Fruit fly (Drosophila melanogaster) whole organism, embryonic: Measurements from ENCODE around the gene Enoph.

ENCODE experiments used
- CG11696 ChIP-seq: fragments of 200-800 bp; sonication (Bioruptor generic); IDR thresholded peaks from 2 replicates; pipeline ENCODE4 v1.3.6; 2022; ENCODE audit warnings: missing biosample characterization, missing genetic modification characterization
- CG14667 ChIP-seq: fragments of 200-800 bp; sonication (Bioruptor generic); IDR thresholded peaks from 2 replicates; pipeline ENCODE4 v1.3.6; 2022; ENCODE audit warnings: missing biosample characterization, missing genetic modification characterization
- CG2712 ChIP-seq: fragments of 200-800 bp; optimal IDR thresholded peaks from 3 replicates; lab custom pipeline; 2019; ENCODE audit warnings: missing biosample characterization, mild to moderate bottlenecking, missing genetic modification characterization, moderate library complexity
- Oli ChIP-seq: fragments of 200-800 bp; sonication (Bioruptor generic); optimal IDR thresholded peaks from 2 replicates; lab custom pipeline; 2018; ENCODE audit warnings: missing biosample characterization, mild to moderate bottlenecking, missing genetic modification characterization, moderate library complexity
- Six4 ChIP-seq: fragments of 200-800 bp; sonication (Bioruptor generic); optimal IDR thresholded peaks from 2 replicates; lab custom pipeline; 2016; ENCODE audit warnings: missing biosample characterization, missing genetic modification characterization
- br ChIP-seq: fragments of >200 bp; optimal IDR thresholded peaks from 2 replicates; lab custom pipeline; 2017
- lola ChIP-seq, 3 experiments: fragments of >200 bp in 2 of 3; fragments of 200-800 bp in 1 of 3; sonication (Bioruptor generic) in 1 of 3; optimal IDR thresholded peaks; 2 replicates each; lab custom pipeline; 2017 to 2019; ENCODE audit warnings: missing biosample characterization in 3 of 3, missing genetic modification characterization in 3 of 3, mild to moderate bottlenecking in 1 of 3, moderate library complexity in 1 of 3
- salm ChIP-seq: fragments of 200-800 bp; sonication (Bioruptor generic); optimal IDR thresholded peaks from 2 replicates; lab custom pipeline; 2018; ENCODE audit warnings: missing biosample characterization, mild to moderate bottlenecking, missing genetic modification characterization
- schlank ChIP-seq: fragments of 200-800 bp; sonication (Bioruptor generic); optimal IDR thresholded peaks from 2 replicates; lab custom pipeline; 2018; ENCODE audit warnings: missing biosample characterization, mild to moderate bottlenecking, missing genetic modification characterization
- unpg ChIP-seq: fragments of 200-800 bp; sonication (Bioruptor generic); optimal IDR thresholded peaks from 3 replicates; lab custom pipeline; 2018; ENCODE audit warnings: missing biosample characterization, mild to moderate bottlenecking, missing genetic modification characterization, moderate library complexity

DNA sequence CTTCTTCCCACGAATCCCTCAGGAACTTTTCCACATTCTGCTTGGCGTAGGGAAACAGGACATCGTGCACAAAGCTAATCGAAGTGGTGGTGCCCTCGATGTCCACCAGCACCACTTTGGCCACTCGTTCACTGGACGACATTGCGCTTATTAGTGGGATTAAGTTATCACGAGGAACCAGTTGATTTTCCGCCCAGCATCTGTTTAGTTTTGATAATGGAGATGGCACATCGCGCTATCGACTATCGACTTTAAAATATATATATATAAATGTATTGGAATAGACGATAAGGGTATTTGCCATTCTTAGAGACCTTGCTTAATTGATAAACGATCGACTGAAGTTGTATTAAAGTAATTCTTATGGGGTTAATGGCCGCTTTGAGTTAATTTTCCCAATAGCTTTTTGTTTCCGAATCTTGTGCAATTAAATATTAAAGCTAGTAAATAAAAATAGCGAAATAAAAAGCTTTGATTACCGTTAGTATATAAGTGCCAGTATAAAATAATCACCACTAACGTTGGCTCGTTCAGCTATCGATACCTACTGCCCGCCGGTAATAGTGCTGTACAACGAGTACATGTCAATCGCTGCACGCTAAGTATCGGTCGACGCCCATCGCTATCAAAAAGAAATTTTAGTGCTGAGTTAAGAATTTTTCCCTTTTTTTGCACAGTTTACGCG lies at the start of gene Enoph, which contains the start of gene Hph:
- TF ChIP-seq br (lab: Kevin White, UChicago) = no peak
- peak; percentile 26; the same call in 1 of the 2 replicates for TF ChIP-seq CG14667
- peak; percentile 46 for TF ChIP-seq Six4 (GFP tag; lab: Kevin White, UChicago)
- TF ChIP-seq lola (GFP tag; optimal IDR thresholded peaks at IDR 0.05; lab: Kevin White, UChicago) = peak in 1 of 3 experiments; percentile 52
- TF ChIP-seq unpg = peak; percentile 46
- peak; percentile 27 for TF ChIP-seq Oli (tag; lab: Kevin White, UChicago)
- TF ChIP-seq salm (tag; lab: Kevin White, UChicago) = no peak
- no peak for TF ChIP-seq CG11696 (GFP tag; lab: Robert Waterston, UW)
- TF ChIP-seq schlank (tag; lab: Kevin White, UChicago) = no peak
- peak; percentile 76 for TF ChIP-seq CG2712
